Worm (Caenorhabditis elegans) whole organism, young adult: ENCODE results near the gene nucb-1.

Experiments
- B0261.1 ChIP-seq: sonication (generic microtip); optimal IDR thresholded peaks from 2 replicates; lab custom pipeline; 2016; ENCODE audit warnings: mild to moderate bottlenecking, missing genetic modification characterization, moderate library complexity, missing compliant biosample characterization
- F37B4.10 ChIP-seq: fragments of 200-800 bp; sonication (Bioruptor generic); IDR thresholded peaks from 2 replicates; pipeline ENCODE4 v1.3.6; 2022; ENCODE audit warnings: missing genetic modification characterization, missing compliant biosample characterization
- F52B5.7 ChIP-seq: sonication (generic microtip); optimal IDR thresholded peaks from 2 replicates; lab custom pipeline; 2016; ENCODE audit warnings: mild to moderate bottlenecking, missing genetic modification characterization, missing compliant biosample characterization
- T26A5.8 ChIP-seq: sonication (generic microtip); optimal IDR thresholded peaks from 2 replicates; lab custom pipeline; 2016; ENCODE audit warnings: missing genetic modification characterization, missing compliant biosample characterization
- Y53F4B.3 ChIP-seq: fragments of 200-800 bp; sonication (Bioruptor generic); IDR thresholded peaks from 2 replicates; pipeline ENCODE4 v1.3.6; 2022; ENCODE audit warnings: missing genetic modification reagents, missing genetic modification characterization, missing compliant biosample characterization
- Y53G8AR.9 ChIP-seq: fragments of 200-800 bp; sonication (Bioruptor generic); conservative IDR thresholded peaks from 2 replicates; pipeline ENCODE4 v1.3.6; 2022; ENCODE audit warnings: missing genetic modification reagents, missing genetic modification characterization, missing compliant biosample characterization
- Y67H2A.10 ChIP-seq: fragments of 200-800 bp; sonication (Bioruptor generic); conservative IDR thresholded peaks from 2 replicates; pipeline ENCODE4 v1.3.6; 2022; ENCODE audit warnings: missing genetic modification reagents, missing genetic modification characterization, missing compliant biosample characterization
- Y95B8A.8 ChIP-seq: fragments of 200-800 bp; sonication (Bioruptor generic); IDR thresholded peaks from 2 replicates; pipeline ENCODE4 v1.3.6; 2022; ENCODE audit warnings: missing genetic modification reagents, missing genetic modification characterization, missing compliant biosample characterization
- ZK185.1 ChIP-seq: sonication (generic microtip); optimal IDR thresholded peaks from 2 replicates; lab custom pipeline; 2016; ENCODE audit warnings: mild to moderate bottlenecking, missing genetic modification characterization, missing compliant biosample characterization; ENCODE audit not compliant: poor library complexity, severe bottlenecking
- aptf-3 ChIP-seq: fragments of 200-800 bp; sonication (Bioruptor generic); IDR thresholded peaks from 2 replicates; pipeline ENCODE4 v1.3.6; 2022; ENCODE audit warnings: missing genetic modification characterization, missing compliant biosample characterization
- atf-7 ChIP-seq: sonication (generic microtip); optimal IDR thresholded peaks from 2 replicates; lab custom pipeline; 2017; ENCODE audit warnings: mild to moderate bottlenecking, missing genetic modification characterization, missing compliant biosample characterization
- bed-2 ChIP-seq: fragments of 200-800 bp; sonication (Bioruptor generic); IDR thresholded peaks from 2 replicates; pipeline ENCODE4 v1.3.6; 2022; ENCODE audit warnings: missing genetic modification reagents, missing genetic modification characterization, missing compliant biosample characterization
- cebp-2 ChIP-seq: fragments of 200-800 bp; sonication (Bioruptor generic); IDR thresholded peaks from 2 replicates; pipeline ENCODE4 v1.3.6; 2022; ENCODE audit warnings: missing genetic modification characterization, missing compliant biosample characterization
- ceh-100 ChIP-seq: fragments of 200-800 bp; sonication (Bioruptor generic); IDR thresholded peaks from 2 replicates; pipeline ENCODE4 v1.3.6; 2022; ENCODE audit warnings: missing genetic modification reagents, missing genetic modification characterization, missing compliant biosample characterization
- ceh-27 ChIP-seq: fragments of 200-800 bp; sonication (Bioruptor generic); optimal IDR thresholded peaks from 2 replicates; lab custom pipeline; 2018; ENCODE audit warnings: mild to moderate bottlenecking, missing genetic modification characterization, moderate library complexity, missing compliant biosample characterization
- ceh-79 ChIP-seq: sonication (generic microtip); optimal IDR thresholded peaks from 2 replicates; lab custom pipeline; 2017; ENCODE audit warnings: mild to moderate bottlenecking, missing genetic modification characterization, missing compliant biosample characterization
- ceh-91 ChIP-seq: fragments of 200-800 bp; sonication (Bioruptor generic); IDR thresholded peaks from 2 replicates; pipeline ENCODE4 v1.3.6; 2022; ENCODE audit warnings: missing genetic modification reagents, missing genetic modification characterization, missing compliant biosample characterization
- dox-1 ChIP-seq: fragments of 200-800 bp; sonication (Bioruptor generic); IDR thresholded peaks from 2 replicates; pipeline ENCODE4 v1.3.6; 2022; ENCODE audit warnings: missing genetic modification reagents, missing genetic modification characterization, missing compliant biosample characterization
- dpl-1 ChIP-seq: fragments of 150-350 bp; optimal IDR thresholded peaks from 2 replicates; lab custom pipeline; 2014; ENCODE audit warnings: missing biosample characterization, missing genetic modification reagents, missing genetic modification characterization
- efl-1 ChIP-seq: fragments of 150-350 bp; optimal IDR thresholded peaks from 2 replicates; lab custom pipeline; 2014; ENCODE audit warnings: missing biosample characterization, missing genetic modification reagents, missing genetic modification characterization
- ekl-4 ChIP-seq: fragments of 200-800 bp; sonication (Bioruptor generic); IDR thresholded peaks from 2 replicates; pipeline ENCODE4 v1.3.6; 2022; ENCODE audit warnings: missing genetic modification reagents, missing genetic modification characterization, missing compliant biosample characterization
- ets-4 ChIP-seq: fragments of 200-800 bp; sonication (Bioruptor generic); optimal IDR thresholded peaks from 2 replicates; lab custom pipeline; 2018; ENCODE audit warnings: mild to moderate bottlenecking, missing genetic modification characterization, missing compliant biosample characterization
- gei-17 ChIP-seq: fragments of 200-800 bp; sonication (Bioruptor generic); optimal IDR thresholded peaks from 2 replicates; lab custom pipeline; 2018; ENCODE audit warnings: mild to moderate bottlenecking, missing genetic modification characterization, missing compliant biosample characterization
- hmg-1.2 ChIP-seq: fragments of 200-800 bp; sonication (Bioruptor generic); IDR thresholded peaks from 2 replicates; pipeline ENCODE4 v1.3.6; 2022; ENCODE audit warnings: missing genetic modification reagents, missing genetic modification characterization, missing compliant biosample characterization
- hsf-1 ChIP-seq: fragments of 200-800 bp; sonication (Bioruptor generic); IDR thresholded peaks from 2 replicates; pipeline ENCODE4 v1.3.6; 2022; ENCODE audit warnings: missing genetic modification reagents, missing genetic modification characterization, missing compliant biosample characterization
- lag-1 ChIP-seq: fragments of 200-800 bp; sonication (Bioruptor generic); IDR thresholded peaks from 2 replicates; pipeline ENCODE4 v1.3.6; 2022; ENCODE audit warnings: missing genetic modification reagents, missing genetic modification characterization, missing compliant biosample characterization
- let-607 ChIP-seq, 2 experiments: fragments of 200-800 bp in 1 of 2; sonication (Bioruptor generic) in 1 of 2; sonication (generic microtip) in 1 of 2; optimal IDR thresholded peaks; 2 replicates each; lab custom pipeline; 2016 to 2018; ENCODE audit warnings: mild to moderate bottlenecking in 2 of 2, missing compliant biosample characterization in 2 of 2, missing genetic modification characterization in 2 of 2, moderate library complexity in 2 of 2, missing genotype in 1 of 2
- lsl-1 ChIP-seq: fragments of 200-800 bp; sonication (Bioruptor generic); optimal IDR thresholded peaks from 2 replicates; lab custom pipeline; 2018; ENCODE audit warnings: mild to moderate bottlenecking, missing genetic modification characterization, moderate library complexity, missing compliant biosample characterization
- madf-6 ChIP-seq: fragments of 200-800 bp; sonication (Bioruptor generic); IDR thresholded peaks from 2 replicates; pipeline ENCODE4 v1.3.6; 2022; ENCODE audit warnings: missing genetic modification reagents, missing genetic modification characterization, missing compliant biosample characterization
- mes-4 ChIP-seq: sonication (generic microtip); optimal IDR thresholded peaks from 2 replicates; lab custom pipeline; 2016; ENCODE audit warnings: missing genotype, missing genetic modification characterization, missing compliant biosample characterization
- mxl-1 ChIP-seq: sonication (generic microtip); optimal IDR thresholded peaks from 2 replicates; lab custom pipeline; 2016; ENCODE audit warnings: missing genetic modification characterization, missing compliant biosample characterization
- nhr-80 ChIP-seq: sonication (generic microtip); optimal IDR thresholded peaks from 2 replicates; lab custom pipeline; 2016; ENCODE audit warnings: missing genetic modification characterization, missing compliant biosample characterization
- rcor-1 ChIP-seq: fragments of 200-800 bp; sonication (Bioruptor generic); IDR thresholded peaks from 2 replicates; pipeline ENCODE4 v1.3.6; 2022; ENCODE audit warnings: missing genetic modification reagents, missing genetic modification characterization, missing compliant biosample characterization
- sea-2 ChIP-seq: fragments of 200-800 bp; sonication (Bioruptor generic); IDR thresholded peaks from 2 replicates; pipeline ENCODE4 v1.3.6; 2022; ENCODE audit warnings: missing genetic modification characterization, missing compliant biosample characterization
- sptf-2 ChIP-seq: fragments of 200-800 bp; sonication (Bioruptor generic); optimal IDR thresholded peaks from 2 replicates; lab custom pipeline; 2018; ENCODE audit warnings: mild to moderate bottlenecking, missing genetic modification characterization, missing compliant biosample characterization
- tbx-9 ChIP-seq: sonication (generic microtip); optimal IDR thresholded peaks from 2 replicates; lab custom pipeline; 2016; ENCODE audit warnings: borderline replicate concordance, missing genetic modification characterization, inconsistent platforms, missing compliant biosample characterization
- tlf-1 ChIP-seq: fragments of 200-800 bp; sonication (Bioruptor generic); optimal IDR thresholded peaks from 2 replicates; lab custom pipeline; 2018; ENCODE audit warnings: mild to moderate bottlenecking, missing genetic modification characterization, missing compliant biosample characterization
- ztf-28 ChIP-seq: fragments of 200-800 bp; sonication (Bioruptor generic); IDR thresholded peaks from 2 replicates; pipeline ENCODE4 v1.3.6; 2022; ENCODE audit warnings: missing genetic modification reagents, missing genetic modification characterization, missing compliant biosample characterization

Gene nucb-1

ce11 chrX:10212469-10212868, 15.0 kb downstream of the nucb-1 start, which contains the start of gene F44A6.3:
Gene F44A6.3, plus strand, starts transcription at chrX:10212769.
- no peak for TF ChIP-seq mxl-1 (tag; lab: Kevin White, UChicago)
- TF ChIP-seq aptf-3 (GFP tag; lab: Robert Waterston, UW), result no peak
- TF ChIP-seq efl-1 (GFP tag; lab: Kevin White, UChicago), result no peak
- no peak for TF ChIP-seq atf-7 (tag; lab: Kevin White, UChicago)
- TF ChIP-seq ekl-4 (GFP tag; lab: Robert Waterston, UW), result no peak
- no peak for TF ChIP-seq ceh-91 (GFP tag; lab: Robert Waterston, UW)
- no peak for TF ChIP-seq ZK185.1 (tag; lab: Kevin White, UChicago)
- TF ChIP-seq bed-2, result no peak
- no peak for TF ChIP-seq Y53F4B.3 (GFP tag; lab: Robert Waterston, UW)
- no peak for TF ChIP-seq tlf-1 (GFP tag; lab: Kevin White, UChicago)
- TF ChIP-seq ets-4 (GFP tag; lab: Kevin White, UChicago), result no peak
- no peak for TF ChIP-seq tbx-9 (tag; lab: Kevin White, UChicago)
- TF ChIP-seq cebp-2, result no peak
- no peak for TF ChIP-seq ceh-27 (GFP tag; lab: Kevin White, UChicago)
- no peak for TF ChIP-seq Y53G8AR.9 (GFP tag; lab: Robert Waterston, UW)
- TF ChIP-seq Y95B8A.8, result no peak
- no peak for TF ChIP-seq ceh-100 (GFP tag; lab: Robert Waterston, UW)
- TF ChIP-seq ztf-28, result no peak
- no peak for TF ChIP-seq F52B5.7 (tag; lab: Kevin White, UChicago)
- TF ChIP-seq, all 124 proteins: peak for 0

- no peak for TF ChIP-seq let-607 (tag; optimal IDR thresholded peaks at IDR 0.05; lab: Kevin White, UChicago)
- no peak for TF ChIP-seq B0261.1 (tag; lab: Kevin White, UChicago)
- no peak for TF ChIP-seq dox-1 (GFP tag; lab: Robert Waterston, UW)
- TF ChIP-seq T26A5.8 (tag; lab: Kevin White, UChicago), result no peak
- TF ChIP-seq lag-1, result no peak
- no peak for TF ChIP-seq gei-17 (GFP tag; lab: Kevin White, UChicago)
- TF ChIP-seq rcor-1 (GFP tag; lab: Robert Waterston, UW), result no peak
- TF ChIP-seq sptf-2, result no peak
- no peak for TF ChIP-seq sea-2 (GFP tag; lab: Robert Waterston, UW)
- no peak for TF ChIP-seq F37B4.10 (GFP tag; lab: Robert Waterston, UW)
- TF ChIP-seq mes-4 (tag; lab: Kevin White, UChicago), result no peak
- no peak for TF ChIP-seq tbx-9 (tag; lab: Kevin White, UChicago)
- TF ChIP-seq hsf-1 (GFP tag; lab: Robert Waterston, UW), result no peak
- TF ChIP-seq Y67H2A.10 (GFP tag; lab: Robert Waterston, UW), result no peak
- TF ChIP-seq lsl-1 (GFP tag; lab: Kevin White, UChicago), result no peak
Observed at ce11 chrX:10215429-10215828, 17.9 kb downstream of the nucb-1 start, which contains the start of gene F44A6.4. Gene F44A6.4, minus strand, starts transcription at chrX:10215495.

DNA sequence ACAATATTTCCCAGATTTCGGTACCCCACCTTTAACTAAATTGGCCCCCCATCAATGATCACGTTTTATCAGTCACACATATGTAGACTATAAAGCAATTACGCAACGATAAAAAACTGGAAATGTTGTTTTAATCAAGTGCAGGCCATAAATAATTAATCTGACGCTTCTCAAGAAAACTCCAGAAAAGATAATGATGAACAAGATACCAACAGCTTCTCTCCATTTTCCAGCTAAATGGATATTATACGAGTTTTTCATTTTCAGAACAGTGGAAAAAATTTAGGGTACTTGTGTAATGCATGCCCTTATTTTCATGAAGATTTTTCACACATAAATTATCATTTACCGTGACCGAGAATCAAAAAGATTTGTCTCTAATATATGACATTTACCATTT, 18.8 kb downstream of the nucb-1 start:
- TF ChIP-seq nhr-80 (tag; lab: Kevin White, UChicago) (peak; percentile 36), aptf-3 (GFP tag; lab: Robert Waterston, UW) (no peak), ceh-79 (tag; lab: Kevin White, UChicago) (no peak)

DNA sequence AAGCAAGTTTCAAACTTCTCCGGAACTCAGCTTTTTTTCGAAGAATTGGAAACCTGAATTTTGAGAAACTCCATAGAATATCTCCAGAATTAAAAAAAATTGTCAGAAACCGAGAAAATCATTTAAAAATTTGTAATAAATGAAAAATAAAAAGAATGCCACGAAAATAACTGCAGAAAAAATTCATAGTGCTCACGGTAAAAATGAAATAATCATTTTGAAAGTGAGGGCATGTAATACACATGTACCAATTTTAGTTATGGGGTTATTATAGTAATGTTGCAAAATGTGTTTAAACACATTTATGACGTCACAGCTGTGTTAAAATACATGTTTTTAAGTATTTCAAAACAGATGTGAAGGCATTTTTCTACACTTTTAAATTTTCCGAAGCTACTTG, 19.4 kb downstream of the nucb-1 start:
- no peak for TF ChIP-seq madf-6 (GFP tag; lab: Robert Waterston, UW)
- TF ChIP-seq dpl-1, result no peak
- no peak for TF ChIP-seq hmg-1.2 (GFP tag; lab: Robert Waterston, UW)
